Fruit fly (Drosophila melanogaster) whole organism, embryonic: ENCODE measurements around the gene Hexo2.

Source experiments
- B-H2 ChIP-seq: fragments of 200-800 bp; sonication (Bioruptor generic); optimal IDR thresholded peaks from 2 replicates; lab custom pipeline; 2018; ENCODE audit warnings: missing biosample characterization, mild to moderate bottlenecking, missing genetic modification characterization
- CG10209 ChIP-seq: fragments of 200-800 bp; sonication (Bioruptor generic); optimal IDR thresholded peaks from 3 replicates; lab custom pipeline; 2017; ENCODE audit warnings: missing biosample characterization, mild to moderate bottlenecking, missing genetic modification characterization, missing genetic modification reagents
- CG11504 ChIP-seq: fragments of 200-800 bp; sonication (Bioruptor generic); optimal IDR thresholded peaks from 3 replicates; lab custom pipeline; 2019; ENCODE audit warnings: missing biosample characterization, mild to moderate bottlenecking, missing genetic modification characterization, moderate library complexity
- CG13775 ChIP-seq: fragments of 200-800 bp; sonication (Bioruptor generic); optimal IDR thresholded peaks from 3 replicates; lab custom pipeline; 2017; ENCODE audit warnings: missing biosample characterization, mild to moderate bottlenecking, missing genetic modification characterization
- CG1529 ChIP-seq: fragments of 200-800 bp; sonication (Bioruptor generic); optimal IDR thresholded peaks from 3 replicates; lab custom pipeline; 2018; ENCODE audit warnings: missing biosample characterization, missing genetic modification characterization
- CG1602 ChIP-seq: fragments of 200-800 bp; sonication (Bioruptor generic); optimal IDR thresholded peaks from 3 replicates; lab custom pipeline; 2016; ENCODE audit warnings: missing biosample characterization, missing genetic modification characterization
- CG17361 ChIP-seq: fragments of 200-800 bp; sonication (Bioruptor generic); IDR thresholded peaks from 3 replicates; pipeline ENCODE4 v1.3.6; 2022; ENCODE audit warnings: missing biosample characterization, missing genetic modification characterization
- CG2712 ChIP-seq: fragments of 200-800 bp; optimal IDR thresholded peaks from 3 replicates; lab custom pipeline; 2019; ENCODE audit warnings: missing biosample characterization, mild to moderate bottlenecking, missing genetic modification characterization, moderate library complexity
- CG30403 ChIP-seq: fragments of 200-800 bp; sonication (Bioruptor generic); optimal IDR thresholded peaks from 3 replicates; lab custom pipeline; 2016; ENCODE audit warnings: missing biosample characterization, missing genetic modification characterization
- CG31441 ChIP-seq: fragments of 200-800 bp; sonication (Bioruptor generic); IDR thresholded peaks from 2 replicates; pipeline ENCODE4 v1.3.6; 2022; ENCODE audit warnings: missing biosample characterization, missing genetic modification characterization
- CG3407 ChIP-seq: fragments of 200-800 bp; sonication (Bioruptor generic); optimal IDR thresholded peaks from 2 replicates; lab custom pipeline; 2018; ENCODE audit warnings: missing biosample characterization, mild to moderate bottlenecking, missing genetic modification characterization
- CG7372 ChIP-seq: fragments of 200-800 bp; sonication (Bioruptor generic); IDR thresholded peaks from 2 replicates; pipeline ENCODE4 v1.3.6; 2022; ENCODE audit warnings: missing biosample characterization, missing genetic modification characterization
- CG7556 ChIP-seq: fragments of 200-800 bp; sonication (Bioruptor generic); optimal IDR thresholded peaks from 2 replicates; lab custom pipeline; 2017; ENCODE audit warnings: missing biosample characterization, mild to moderate bottlenecking, missing genetic modification characterization
- CG7839 ChIP-seq: fragments of 200-800 bp; sonication (Bioruptor generic); optimal IDR thresholded peaks from 3 replicates; lab custom pipeline; 2018; ENCODE audit warnings: missing biosample characterization, mild to moderate bottlenecking, missing genetic modification characterization, moderate library complexity
- CoRest ChIP-seq: fragments of 200-800 bp; sonication (Bioruptor generic); optimal IDR thresholded peaks from 3 replicates; lab custom pipeline; 2018; ENCODE audit warnings: missing biosample characterization, mild to moderate bottlenecking, missing genetic modification characterization, moderate library complexity
- Opbp ChIP-seq: fragments of 200-800 bp; sonication (Bioruptor generic); IDR thresholded peaks from 3 replicates; pipeline ENCODE4 v1.3.6; 2022; ENCODE audit warnings: missing biosample characterization, missing genetic modification characterization; ENCODE audit not compliant: partially characterized antibody
- Ptx1 ChIP-seq: fragments of 200-800 bp; sonication (Bioruptor generic); IDR thresholded peaks from 2 replicates; pipeline ENCODE4 v1.3.6; 2022; ENCODE audit warnings: missing biosample characterization, missing genetic modification characterization
- Scr ChIP-seq: fragments of 200-800 bp; sonication (Bioruptor generic); IDR thresholded peaks from 2 replicates; pipeline ENCODE4 v1.3.6; 2022; ENCODE audit warnings: missing biosample characterization, missing genetic modification characterization; ENCODE audit not compliant: partially characterized antibody
- Sox102F ChIP-seq: fragments of 200-800 bp; sonication (Bioruptor generic); optimal IDR thresholded peaks from 2 replicates; lab custom pipeline; 2018; ENCODE audit warnings: missing biosample characterization, mild to moderate bottlenecking, missing genetic modification characterization, moderate library complexity
- Xrp1 ChIP-seq: fragments of 200-800 bp; sonication (Bioruptor generic); IDR thresholded peaks from 2 replicates; pipeline ENCODE4 v1.3.6; 2022; ENCODE audit warnings: missing biosample characterization, missing genetic modification characterization
- br ChIP-seq: fragments of >200 bp; optimal IDR thresholded peaks from 2 replicates; lab custom pipeline; 2017
- bsh ChIP-seq, 2 experiments: fragments of 200-800 bp; sonication (Bioruptor generic); optimal IDR thresholded peaks; 2 replicates each; lab custom pipeline; 2017 to 2018; ENCODE audit warnings: mild to moderate bottlenecking in 2 of 2, missing biosample characterization in 2 of 2, missing genetic modification characterization in 2 of 2, moderate library complexity in 1 of 2
- chm ChIP-seq: fragments of 200-800 bp; sonication (Bioruptor generic); IDR thresholded peaks from 2 replicates; pipeline ENCODE4 v1.3.6; 2022; ENCODE audit warnings: missing biosample characterization, missing genetic modification characterization
- crp ChIP-seq, 2 experiments: fragments of 200-800 bp; sonication (Bioruptor generic); optimal IDR thresholded peaks; 2 replicates in 1 of 2; 3 replicates in 1 of 2; lab custom pipeline; 2017; ENCODE audit warnings: missing biosample characterization in 2 of 2, missing genetic modification characterization in 2 of 2, mild to moderate bottlenecking in 1 of 2, moderate library complexity in 1 of 2
- dmrt11E ChIP-seq: fragments of 200-800 bp; sonication (Bioruptor generic); optimal IDR thresholded peaks from 3 replicates; lab custom pipeline; 2018; ENCODE audit warnings: missing biosample characterization, mild to moderate bottlenecking, missing genetic modification characterization, moderate library complexity
- dmrt99B ChIP-seq: fragments of 200-800 bp; sonication (Bioruptor generic); optimal IDR thresholded peaks from 2 replicates; lab custom pipeline; 2018; ENCODE audit warnings: missing biosample characterization, mild to moderate bottlenecking, missing genetic modification characterization, moderate library complexity
- dysf ChIP-seq: fragments of 200-800 bp; sonication (Bioruptor generic); IDR thresholded peaks from 3 replicates; pipeline ENCODE4 v1.3.6; 2022; ENCODE audit warnings: missing biosample characterization, missing genetic modification characterization
- fru ChIP-seq: fragments of >200 bp; optimal IDR thresholded peaks from 2 replicates; lab custom pipeline; 2017
- gce ChIP-seq: fragments of 200-800 bp; sonication (Bioruptor generic); IDR thresholded peaks from 3 replicates; pipeline ENCODE4 v1.3.6; 2022; ENCODE audit warnings: missing biosample characterization, missing genetic modification characterization
- gem ChIP-seq: fragments of 200-800 bp; sonication (Bioruptor generic); optimal IDR thresholded peaks from 2 replicates; lab custom pipeline; 2019; ENCODE audit warnings: missing biosample characterization, mild to moderate bottlenecking, missing genetic modification characterization, moderate library complexity
- grau ChIP-seq: fragments of 200-800 bp; optimal IDR thresholded peaks from 3 replicates; lab custom pipeline; 2019; ENCODE audit warnings: missing biosample characterization, mild to moderate bottlenecking, missing genetic modification characterization, moderate library complexity
- lab ChIP-seq: fragments of 200-800 bp; sonication (Bioruptor generic); optimal IDR thresholded peaks from 3 replicates; lab custom pipeline; 2017; ENCODE audit warnings: missing biosample characterization, missing genetic modification characterization, mild to moderate bottlenecking, moderate library complexity, missing genetic modification reagents
- nau ChIP-seq: fragments of 200-800 bp; sonication (Bioruptor generic); optimal IDR thresholded peaks from 3 replicates; lab custom pipeline; 2017; ENCODE audit warnings: missing biosample characterization, mild to moderate bottlenecking, missing genetic modification characterization, missing genetic modification reagents
- nmo ChIP-seq: fragments of 200-800 bp; sonication (Bioruptor generic); optimal IDR thresholded peaks from 2 replicates; lab custom pipeline; 2018; ENCODE audit warnings: missing biosample characterization, mild to moderate bottlenecking, missing genetic modification characterization, moderate library complexity
- pita ChIP-seq: fragments of 200-800 bp; sonication (Bioruptor generic); optimal IDR thresholded peaks from 2 replicates; lab custom pipeline; 2017; ENCODE audit warnings: missing biosample characterization, mild to moderate bottlenecking, missing genetic modification characterization
- prd ChIP-seq, 3 experiments: fragments of >200 bp in 2 of 3; fragments of 200-800 bp in 1 of 3; sonication (Bioruptor generic) in 1 of 3; optimal IDR thresholded peaks in 2 of 3; IDR thresholded peaks in 1 of 3; 2 replicates in 2 of 3; 3 replicates in 1 of 3; pipeline versions ENCODE4 v1.3.6 to Lab custom; 2017 to 2022; ENCODE audit warnings: missing biosample characterization in 1 of 3, missing genetic modification characterization in 1 of 3
- row ChIP-seq: fragments of 200-800 bp; sonication (Bioruptor generic); IDR thresholded peaks from 3 replicates; pipeline ENCODE4 v1.3.6; 2022; ENCODE audit warnings: missing biosample characterization, missing genetic modification characterization
- sens ChIP-seq: fragments of 200-800 bp; sonication (Bioruptor generic); peaks from one replicate; lab custom pipeline; 2016; ENCODE audit warnings: missing biosample characterization, missing genetic modification characterization
- slp2 ChIP-seq: fragments of 200-800 bp; sonication (Bioruptor generic); optimal IDR thresholded peaks from 2 replicates; lab custom pipeline; 2016; ENCODE audit warnings: missing biosample characterization, missing genetic modification characterization
- vvl ChIP-seq: fragments of 200-800 bp; sonication (Bioruptor generic); IDR thresholded peaks from 2 replicates; pipeline ENCODE4 v1.3.6; 2022; ENCODE audit warnings: missing biosample characterization, missing genetic modification characterization
- zen2 ChIP-seq: fragments of 200-800 bp; sonication (Bioruptor generic); IDR thresholded peaks from 3 replicates; pipeline ENCODE4 v1.3.6; 2022; ENCODE audit warnings: missing biosample characterization, missing genetic modification characterization; ENCODE audit not compliant: partially characterized antibody

The Hexo2 gene

dm6 chrX:8731464-8731863 is 22.0 kb downstream of the Hexo2 start (continued):
- TF ChIP-seq CG17361 (GFP tag; lab: Robert Waterston, UW) (no peak), nau (GFP tag; lab: Kevin White, UChicago) (no peak), vvl (GFP tag; lab: Robert Waterston, UW) (0 out of 2 replicates have a peak, but pooled peaks have one; percentile 24), zen2 (no peak), gce (GFP tag; lab: Robert Waterston, UW) (no peak), CG1602 (GFP tag; lab: Kevin White, UChicago) (peak; percentile 1), CG7556 (GFP tag; lab: Kevin White, UChicago) (no peak), CG2712 (tag; lab: Kevin White, UChicago) (peak; percentile 36), CG13775 (GFP tag; lab: Kevin White, UChicago) (no peak), Opbp (no peak), Sox102F (GFP tag; lab: Kevin White, UChicago) (peak; percentile 0), CG10209 (no peak), prd (optimal IDR thresholded peaks at IDR 0.05; lab: Kevin White, UChicago) (no peak), prd (GFP tag; IDR thresholded peaks at IDR 0.05; lab: Robert Waterston, UW) (peak; percentile 38; the same call in 1 of the 3 replicates), CG3407 (GFP tag; lab: Kevin White, UChicago) (no peak), CG1529 (GFP tag; lab: Kevin White, UChicago) (no peak), CG11504 (tag; lab: Kevin White, UChicago) (peak; percentile 38), dysf (GFP tag; lab: Robert Waterston, UW) (0 out of 3 replicates have a peak, but pooled peaks have one; percentile 13), CG31441 (0 out of 2 replicates have a peak, but pooled peaks have one; percentile 25), CG7372 (no peak), sens (GFP tag; lab: Kevin White, UChicago) (peak; percentile 72), CG30403 (peak; percentile 14), gem (tag; lab: Kevin White, UChicago) (peak; percentile 57), pita (no peak), bsh (GFP tag; optimal IDR thresholded peaks at IDR 0.05; lab: Kevin White, UChicago) (peak in 1 of 2 experiments; percentile 40), crp (GFP tag; optimal IDR thresholded peaks at IDR 0.05; lab: Kevin White, UChicago) (no peak), chm (GFP tag; lab: Robert Waterston, UW) (no peak), Xrp1 (GFP tag; lab: Robert Waterston, UW) (peak; percentile 35; the same call in 1 of the 2 replicates), CG7839 (tag; lab: Kevin White, UChicago) (peak; percentile 30), grau (tag; lab: Kevin White, UChicago) (peak; percentile 3), fru (no peak), slp2 (no peak), Scr (GFP tag; lab: Robert Waterston, UW) (no peak), lab (peak; percentile 13), CoRest (tag; lab: Kevin White, UChicago) (peak; percentile 6), row (GFP tag; lab: Robert Waterston, UW) (0 out of 3 replicates have a peak, but pooled peaks have one; percentile 21), br (lab: Kevin White, UChicago) (no peak), B-H2 (GFP tag; lab: Kevin White, UChicago) (no peak), dmrt11E (tag; lab: Kevin White, UChicago) (peak; percentile 20), nmo (GFP tag; lab: Kevin White, UChicago) (peak; percentile 9), Ptx1 (GFP tag; lab: Robert Waterston, UW) (0 out of 2 replicates have a peak, but pooled peaks have one; percentile 16), dmrt99B (tag; lab: Kevin White, UChicago) (peak; percentile 40)
